Worm (Caenorhabditis elegans) whole organism, L4/young adult: ENCODE data around the gene syx-5.

Source experiments
- W03F9.2 ChIP-seq: fragments of 150-350 bp; optimal IDR thresholded peaks from 2 replicates; lab custom pipeline; 2014; ENCODE audit warnings: missing biosample characterization, missing genetic modification characterization
- dao-5 ChIP-seq: sonication (generic microtip); optimal IDR thresholded peaks from 2 replicates; lab custom pipeline; 2016; ENCODE audit warnings: missing genotype, missing genetic modification characterization, moderate library complexity, missing compliant biosample characterization
- him-1 ChIP-seq: sonication (generic microtip); optimal IDR thresholded peaks from 2 replicates; lab custom pipeline; 2016; ENCODE audit warnings: missing genotype, missing genetic modification reagents, missing genetic modification characterization, missing compliant biosample characterization

DNA sequence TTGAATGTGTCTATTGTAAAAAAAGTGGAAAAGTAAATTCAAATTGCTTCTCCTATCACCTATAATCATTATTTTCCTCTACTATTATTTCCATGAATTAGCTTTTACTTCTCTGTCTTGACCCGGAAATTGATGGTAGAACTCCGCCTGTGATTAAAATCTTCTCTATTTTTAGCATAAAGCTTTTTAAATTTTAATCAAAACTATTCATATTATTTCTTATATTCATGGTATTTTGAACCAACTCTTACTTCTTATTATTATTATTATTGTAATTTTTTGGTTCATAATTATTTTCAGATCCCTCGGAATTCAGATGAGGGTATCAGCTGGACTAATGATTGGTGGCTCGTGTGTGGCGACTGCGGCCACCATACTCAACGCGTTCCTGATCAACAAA is 2.3 kb downstream of the syx-5 start, which contains the start of gene sel-11:
- TF ChIP-seq him-1 (tag; lab: Kevin White, UChicago) (no peak), W03F9.2 (tag; lab: Kevin White, UChicago) (no peak), dao-5 (tag; lab: Kevin White, UChicago) (no peak)
